Fruit fly (Drosophila melanogaster) whole organism, embryonic: ENCODE data around the gene CG3740.
A peak's percentile ranks its signal among the peaks of the same experiment; 100 is the strongest.

ENCODE experiments used
- Abd-B ChIP-seq: fragments of 200-800 bp; sonication (Bioruptor generic); optimal IDR thresholded peaks from 2 replicates; lab custom pipeline; 2018; ENCODE audit warnings: missing biosample characterization, mild to moderate bottlenecking, missing genetic modification characterization, moderate library complexity
- Asciz ChIP-seq: fragments of 200-800 bp; sonication (Bioruptor generic); optimal IDR thresholded peaks from 2 replicates; lab custom pipeline; 2017; ENCODE audit warnings: missing biosample characterization, mild to moderate bottlenecking, missing genetic modification characterization, missing genetic modification reagents
- CG12236 ChIP-seq: fragments of 200-800 bp; sonication (Bioruptor generic); optimal IDR thresholded peaks from 2 replicates; lab custom pipeline; 2016; ENCODE audit warnings: missing biosample characterization, missing genetic modification characterization
- CG12659 ChIP-seq: fragments of 200-800 bp; sonication (Bioruptor generic); optimal IDR thresholded peaks from 3 replicates; lab custom pipeline; 2017; ENCODE audit warnings: mild to moderate bottlenecking, missing biosample characterization, missing genetic modification reagents, missing genetic modification characterization
- CG13424 ChIP-seq: fragments of 200-800 bp; sonication (Bioruptor generic); optimal IDR thresholded peaks from 2 replicates; lab custom pipeline; 2019; ENCODE audit warnings: missing biosample characterization, mild to moderate bottlenecking, missing genetic modification characterization, moderate library complexity
- CG13775 ChIP-seq: fragments of 200-800 bp; sonication (Bioruptor generic); optimal IDR thresholded peaks from 3 replicates; lab custom pipeline; 2017; ENCODE audit warnings: missing biosample characterization, mild to moderate bottlenecking, missing genetic modification characterization
- CG15601 ChIP-seq: fragments of 200-800 bp; sonication (Bioruptor generic); optimal IDR thresholded peaks from 3 replicates; lab custom pipeline; 2019; ENCODE audit warnings: missing biosample characterization, mild to moderate bottlenecking, missing genetic modification characterization, moderate library complexity
- CG16779 ChIP-seq: fragments of 200-800 bp; sonication (Bioruptor generic); IDR thresholded peaks from 2 replicates; pipeline ENCODE4 v1.3.6; 2022; ENCODE audit warnings: missing biosample characterization, missing genetic modification characterization
- CG17361 ChIP-seq: fragments of 200-800 bp; sonication (Bioruptor generic); IDR thresholded peaks from 3 replicates; pipeline ENCODE4 v1.3.6; 2022; ENCODE audit warnings: missing biosample characterization, missing genetic modification characterization
- CG17612 ChIP-seq: fragments of 200-800 bp; sonication (Bioruptor generic); IDR thresholded peaks from 2 replicates; pipeline ENCODE4 v1.3.6; 2022; ENCODE audit warnings: missing biosample characterization, missing genetic modification characterization
- CG2129 ChIP-seq: fragments of 200-800 bp; sonication (Bioruptor generic); IDR thresholded peaks from 2 replicates; pipeline ENCODE4 v1.3.6; 2022; ENCODE audit warnings: missing biosample characterization, missing genetic modification characterization; ENCODE audit not compliant: partially characterized antibody
- CG2712 ChIP-seq: fragments of 200-800 bp; optimal IDR thresholded peaks from 3 replicates; lab custom pipeline; 2019; ENCODE audit warnings: missing biosample characterization, mild to moderate bottlenecking, missing genetic modification characterization, moderate library complexity
- CG31224 ChIP-seq: fragments of 200-800 bp; sonication (Bioruptor generic); IDR thresholded peaks from 2 replicates; pipeline ENCODE4 v1.3.6; 2022; ENCODE audit warnings: missing biosample characterization, missing genetic modification characterization
- CG3163 ChIP-seq: fragments of 200-800 bp; sonication (Bioruptor generic); optimal IDR thresholded peaks from 3 replicates; lab custom pipeline; 2016; ENCODE audit warnings: missing biosample characterization, missing genetic modification characterization
- CG32772 ChIP-seq: fragments of 200-800 bp; sonication (Bioruptor generic); IDR thresholded peaks from 2 replicates; pipeline ENCODE4 v1.3.6; 2022; ENCODE audit warnings: missing biosample characterization, missing genetic modification characterization
- CG33557 ChIP-seq: fragments of 200-800 bp; sonication (Bioruptor generic); optimal IDR thresholded peaks from 2 replicates; lab custom pipeline; 2019; ENCODE audit warnings: missing biosample characterization, mild to moderate bottlenecking, missing genetic modification characterization, moderate library complexity
- CG4282 ChIP-seq: fragments of 200-800 bp; sonication (Bioruptor generic); optimal IDR thresholded peaks from 2 replicates; lab custom pipeline; 2016; ENCODE audit warnings: missing biosample characterization, missing genetic modification characterization
- CG4404 ChIP-seq: fragments of 200-800 bp; sonication (Bioruptor generic); IDR thresholded peaks from 2 replicates; pipeline ENCODE4 v1.3.6; 2022; ENCODE audit warnings: missing biosample characterization, missing genetic modification characterization
- CG4820 ChIP-seq: fragments of 200-800 bp; sonication (Bioruptor generic); optimal IDR thresholded peaks from 3 replicates; lab custom pipeline; 2016; ENCODE audit warnings: missing biosample characterization, missing genetic modification characterization
- CG6254 ChIP-seq: fragments of 200-800 bp; sonication (Bioruptor generic); optimal IDR thresholded peaks from 3 replicates; lab custom pipeline; 2017; ENCODE audit warnings: mild to moderate bottlenecking, missing biosample characterization, missing genetic modification reagents, missing genetic modification characterization
- CG6791 ChIP-seq: fragments of 200-800 bp; sonication (Bioruptor generic); IDR thresholded peaks from 3 replicates; pipeline ENCODE4 v1.3.6; 2022; ENCODE audit warnings: missing biosample characterization, missing genetic modification characterization; ENCODE audit not compliant: partially characterized antibody
- CG7786 ChIP-seq: fragments of 200-800 bp; sonication (Bioruptor generic); optimal IDR thresholded peaks from 2 replicates; lab custom pipeline; 2016; ENCODE audit warnings: missing biosample characterization, missing genetic modification characterization
- CG7928 ChIP-seq: fragments of 200-800 bp; sonication (Bioruptor generic); optimal IDR thresholded peaks from 2 replicates; lab custom pipeline; 2017; ENCODE audit warnings: missing biosample characterization, mild to moderate bottlenecking, missing genetic modification characterization
- Chrac-16 ChIP-seq: fragments of 200-800 bp; sonication (Bioruptor generic); optimal IDR thresholded peaks from 3 replicates; lab custom pipeline; 2016; ENCODE audit warnings: missing biosample characterization, missing genetic modification characterization
- CrebB ChIP-seq: fragments of 200-800 bp; sonication (Bioruptor generic); optimal IDR thresholded peaks from 3 replicates; lab custom pipeline; 2018; ENCODE audit warnings: missing biosample characterization, mild to moderate bottlenecking, missing genetic modification characterization
- D19B ChIP-seq: fragments of 200-800 bp; sonication (Bioruptor generic); optimal IDR thresholded peaks from 2 replicates; lab custom pipeline; 2017; ENCODE audit warnings: missing biosample characterization, mild to moderate bottlenecking, missing genetic modification characterization
- Eip74EF ChIP-seq, 2 experiments: fragments of 200-800 bp in 1 of 2; fragments of >200 bp in 1 of 2; sonication (Bioruptor generic) in 1 of 2; optimal IDR thresholded peaks; 2 replicates each; lab custom pipeline; 2017 to 2019; ENCODE audit warnings: missing biosample characterization in 2 of 2, missing genetic modification characterization in 2 of 2, mild to moderate bottlenecking in 1 of 2, moderate library complexity in 1 of 2
- HHEX ChIP-seq: fragments of 200-800 bp; sonication (Bioruptor generic); optimal IDR thresholded peaks from 3 replicates; lab custom pipeline; 2017; ENCODE audit warnings: missing biosample characterization, mild to moderate bottlenecking, missing genetic modification characterization, missing genetic modification reagents
- MESR4 ChIP-seq: fragments of 200-800 bp; sonication (Bioruptor generic); optimal IDR thresholded peaks from 2 replicates; lab custom pipeline; 2018; ENCODE audit warnings: missing biosample characterization, mild to moderate bottlenecking, missing genetic modification characterization, moderate library complexity
- Max ChIP-seq: fragments of 200-800 bp; sonication (Bioruptor generic); optimal IDR thresholded peaks from 2 replicates; lab custom pipeline; 2016; ENCODE audit warnings: missing biosample characterization, mild to moderate bottlenecking, missing genetic modification characterization
- Neu2 ChIP-seq: fragments of 200-800 bp; sonication (Bioruptor generic); optimal IDR thresholded peaks from 3 replicates; lab custom pipeline; 2016; ENCODE audit warnings: missing biosample characterization, missing genetic modification characterization, borderline replicate concordance
- Poxn ChIP-seq: fragments of 200-800 bp; sonication (Bioruptor generic); IDR thresholded peaks from 2 replicates; pipeline ENCODE4 v1.3.6; 2022; ENCODE audit warnings: missing biosample characterization, missing genetic modification characterization
- Sry-β ChIP-seq: fragments of 200-800 bp; sonication (Bioruptor generic); optimal IDR thresholded peaks from 2 replicates; lab custom pipeline; 2018; ENCODE audit warnings: missing biosample characterization, mild to moderate bottlenecking, missing genetic modification characterization, moderate library complexity
- bigmax ChIP-seq: fragments of 200-800 bp; sonication (Bioruptor generic); optimal IDR thresholded peaks from 2 replicates; lab custom pipeline; 2018; ENCODE audit warnings: missing biosample characterization, mild to moderate bottlenecking, missing genetic modification characterization
- dimm ChIP-seq: fragments of 200-800 bp; sonication (Bioruptor generic); IDR thresholded peaks from 2 replicates; pipeline ENCODE4 v1.3.6; 2022; ENCODE audit warnings: missing biosample characterization, missing genetic modification characterization
- emc ChIP-seq: fragments of 200-800 bp; sonication (Bioruptor generic); optimal IDR thresholded peaks from 2 replicates; lab custom pipeline; 2016; ENCODE audit warnings: missing biosample characterization, missing genetic modification characterization
- ewg ChIP-seq: fragments of 200-800 bp; sonication (Bioruptor generic); optimal IDR thresholded peaks from 3 replicates; lab custom pipeline; 2017; ENCODE audit warnings: mild to moderate bottlenecking, missing biosample characterization, missing genetic modification reagents, missing genetic modification characterization
- ind ChIP-seq: fragments of 200-800 bp; sonication (Bioruptor generic); optimal IDR thresholded peaks from 3 replicates; lab custom pipeline; 2016; ENCODE audit warnings: missing biosample characterization, missing genetic modification characterization
- jing ChIP-seq: fragments of 200-800 bp; sonication (Bioruptor generic); optimal IDR thresholded peaks from 2 replicates; lab custom pipeline; 2018; ENCODE audit warnings: missing biosample characterization, mild to moderate bottlenecking, missing genetic modification characterization
- lbe ChIP-seq: fragments of 200-800 bp; sonication (Bioruptor generic); optimal IDR thresholded peaks from 2 replicates; lab custom pipeline; 2016; ENCODE audit warnings: missing biosample characterization, mild to moderate bottlenecking, missing genetic modification characterization
- pita ChIP-seq: fragments of 200-800 bp; sonication (Bioruptor generic); optimal IDR thresholded peaks from 2 replicates; lab custom pipeline; 2017; ENCODE audit warnings: missing biosample characterization, mild to moderate bottlenecking, missing genetic modification characterization
- psq ChIP-seq: fragments of 200-800 bp; sonication (Bioruptor generic); optimal IDR thresholded peaks from 2 replicates; lab custom pipeline; 2017; ENCODE audit warnings: missing biosample characterization, missing genetic modification characterization
- ranshi ChIP-seq: fragments of 200-800 bp; sonication (Bioruptor generic); IDR thresholded peaks from 2 replicates; pipeline ENCODE4 v1.3.6; 2022; ENCODE audit warnings: missing biosample characterization, missing genetic modification characterization
- slou ChIP-seq: fragments of 200-800 bp; sonication (Bioruptor generic); optimal IDR thresholded peaks from 3 replicates; lab custom pipeline; 2016; ENCODE audit warnings: missing biosample characterization, missing genetic modification characterization
- trh ChIP-seq: fragments of 200-800 bp; sonication (Bioruptor generic); optimal IDR thresholded peaks from 2 replicates; lab custom pipeline; 2016; ENCODE audit warnings: missing biosample characterization, missing genetic modification characterization
- unpg ChIP-seq: fragments of 200-800 bp; sonication (Bioruptor generic); optimal IDR thresholded peaks from 3 replicates; lab custom pipeline; 2018; ENCODE audit warnings: missing biosample characterization, mild to moderate bottlenecking, missing genetic modification characterization, moderate library complexity
- vvl ChIP-seq: fragments of 200-800 bp; sonication (Bioruptor generic); IDR thresholded peaks from 2 replicates; pipeline ENCODE4 v1.3.6; 2022; ENCODE audit warnings: missing biosample characterization, missing genetic modification characterization
- wdn ChIP-seq: fragments of 200-800 bp; sonication (Bioruptor generic); IDR thresholded peaks from 2 replicates; pipeline ENCODE4 v1.3.6; 2022; ENCODE audit warnings: missing biosample characterization, missing genetic modification characterization

Gene CG3740

dm6 chrX:1618727-1619581, 50.1 kb downstream of the CG3740 start (continued):
- peak; percentile 82 for TF ChIP-seq Abd-B (GFP tag; lab: Kevin White, UChicago)
- TF ChIP-seq CG2129 = no peak
- TF ChIP-seq CG7928 = peak; percentile 56
- peak; percentile 62 for TF ChIP-seq HHEX (GFP tag; lab: Kevin White, UChicago)
- TF ChIP-seq D19B (GFP tag; lab: Kevin White, UChicago) = peak; percentile 99
- peak; percentile 60 for TF ChIP-seq ewg (GFP tag; lab: Kevin White, UChicago)
- TF ChIP-seq CG4820 = peak; percentile 65
- TF ChIP-seq CG17612 (GFP tag; lab: Robert Waterston, UW) = peak; percentile 60; the same call in 1 of the 2 replicates
- TF ChIP-seq MESR4 (GFP tag; lab: Kevin White, UChicago) = no peak
- TF ChIP-seq dimm = peak; percentile 60; the same call in 1 of the 2 replicates
- 0 out of 2 replicates have a peak, but pooled peaks have one; percentile 4 for TF ChIP-seq Poxn
- peak; percentile 62 for TF ChIP-seq Max (GFP tag; lab: Kevin White, UChicago)
- no peak for TF ChIP-seq CG4282 (GFP tag; lab: Kevin White, UChicago)
- peak; percentile 58 for TF ChIP-seq CG12659 (GFP tag; lab: Kevin White, UChicago)
- peak; percentile 69 for TF ChIP-seq wdn (GFP tag; lab: Robert Waterston, UW)
- TF ChIP-seq CG2712 (tag; lab: Kevin White, UChicago) = peak; percentile 76
- TF ChIP-seq unpg (GFP tag; lab: Kevin White, UChicago) = peak; percentile 84
- TF ChIP-seq CG33557 (GFP tag; lab: Kevin White, UChicago) = no peak
- peak in 1 of 2 experiments; percentile 71 for TF ChIP-seq Eip74EF (GFP tag; optimal IDR thresholded peaks at IDR 0.05; lab: Kevin White, UChicago)
- peak; percentile 69 for TF ChIP-seq CG13775 (GFP tag; lab: Kevin White, UChicago)
- no peak for TF ChIP-seq CG6254 (GFP tag; lab: Kevin White, UChicago)
- TF ChIP-seq CG15601 = no peak
- peak; percentile 85 for TF ChIP-seq ind (GFP tag; lab: Kevin White, UChicago)
- peak; percentile 67 for TF ChIP-seq jing (GFP tag; lab: Kevin White, UChicago)
- TF ChIP-seq CG16779 (GFP tag; lab: Robert Waterston, UW) = no peak
- no peak for TF ChIP-seq Neu2 (GFP tag; lab: Kevin White, UChicago)
- peak; percentile 74 for TF ChIP-seq CG32772 (GFP tag; lab: Robert Waterston, UW)
- TF ChIP-seq vvl (GFP tag; lab: Robert Waterston, UW) = peak; percentile 84
- TF ChIP-seq ranshi (GFP tag; lab: Robert Waterston, UW) = peak; percentile 81
- peak; percentile 83 for TF ChIP-seq Chrac-16 (GFP tag; lab: Kevin White, UChicago)
- no peak for TF ChIP-seq CG6791 (GFP tag; lab: Robert Waterston, UW)
- no peak for TF ChIP-seq lbe (GFP tag; lab: Kevin White, UChicago)
- TF ChIP-seq CG7786 = peak; percentile 89
- TF ChIP-seq CG17361 (GFP tag; lab: Robert Waterston, UW) = no peak; the same call in 1 of the 3 replicates
- peak; percentile 74 for TF ChIP-seq CG31224 (GFP tag; lab: Robert Waterston, UW)
- TF ChIP-seq bigmax = no peak
- TF ChIP-seq Asciz (GFP tag; lab: Kevin White, UChicago) = peak; percentile 49
- peak; percentile 74 for TF ChIP-seq CG4404
- peak; percentile 10 for TF ChIP-seq psq (GFP tag; lab: Kevin White, UChicago)
- no peak for TF ChIP-seq pita (GFP tag; lab: Kevin White, UChicago)
- no peak for TF ChIP-seq Sry-β
- TF ChIP-seq CG3163 (GFP tag; lab: Kevin White, UChicago) = peak; percentile 75
- peak; percentile 29 for TF ChIP-seq CrebB
- peak; percentile 44 for TF ChIP-seq trh (GFP tag; lab: Kevin White, UChicago)
- TF ChIP-seq CG12236 (GFP tag; lab: Kevin White, UChicago) = peak; percentile 56
- peak; percentile 77 for TF ChIP-seq CG13424 (tag; lab: Kevin White, UChicago)
- no peak for TF ChIP-seq slou
- TF ChIP-seq emc = peak; percentile 63
